Worm (Caenorhabditis elegans) whole organism, L1 larva: Measurements from ENCODE around the gene F26A1.3.
A peak's percentile ranks its signal among the peaks of the same experiment; 100 is the strongest.

Experiments used
- aly-2 ChIP-seq: fragments of 150-350 bp; optimal IDR thresholded peaks from 2 replicates; lab custom pipeline; 2014; ENCODE audit warnings: missing biosample characterization, missing genetic modification characterization
- ama-1 ChIP-seq: fragments of 150-350 bp; optimal IDR thresholded peaks from 2 replicates; lab custom pipeline; 2014
- blmp-1 ChIP-seq: fragments of 150-350 bp; optimal IDR thresholded peaks from 2 replicates; lab custom pipeline; 2014; ENCODE audit warnings: missing biosample characterization, missing genetic modification characterization
- ceh-8 ChIP-seq: fragments of 200-800 bp; sonication (Bioruptor generic); optimal IDR thresholded peaks from 2 replicates; lab custom pipeline; 2018; ENCODE audit warnings: mild to moderate bottlenecking, missing genetic modification characterization, moderate library complexity, missing compliant biosample characterization
- dsc-1 ChIP-seq: sonication (generic microtip); optimal IDR thresholded peaks from 2 replicates; lab custom pipeline; 2016; ENCODE audit warnings: mild to moderate bottlenecking, missing genetic modification characterization, missing compliant biosample characterization
- efl-1 ChIP-seq, 4 experiments: fragments of 150-350 bp; optimal IDR thresholded peaks in 3 of 4; peaks in 1 of 4; 1 replicate in 1 of 4; 2 replicates in 3 of 4; lab custom pipeline; 2014; ENCODE audit warnings: missing biosample characterization in 2 of 4, missing genetic modification characterization in 2 of 4, missing genetic modification reagents in 2 of 4
- elt-2 ChIP-seq: sonication (generic microtip); optimal IDR thresholded peaks from 2 replicates; lab custom pipeline; 2016; ENCODE audit warnings: missing genetic modification characterization, mild to moderate bottlenecking, inconsistent platforms, missing compliant biosample characterization, missing genetic modification reagents
- elt-3 ChIP-seq, 6 experiments: fragments of 150-350 bp in 1 of 6; sonication (generic microtip); optimal IDR thresholded peaks; 2 replicates each; lab custom pipeline; 2017 to 2018; ENCODE audit warnings: missing biosample characterization in 6 of 6, missing genetic modification characterization in 6 of 6, inconsistent platforms in 1 of 6
- ets-5 ChIP-seq: fragments of 200-800 bp; sonication (Bioruptor generic); IDR thresholded peaks from 2 replicates; pipeline ENCODE4 v1.3.6; 2022; ENCODE audit warnings: missing genetic modification characterization, missing compliant biosample characterization
- fkh-4 ChIP-seq: sonication (generic microtip); optimal IDR thresholded peaks from 2 replicates; lab custom pipeline; 2016; ENCODE audit warnings: missing compliant biosample characterization, missing genetic modification characterization, borderline replicate concordance
- fkh-8 ChIP-seq: sonication (generic microtip); optimal IDR thresholded peaks from 2 replicates; lab custom pipeline; 2016; ENCODE audit warnings: mild to moderate bottlenecking, missing genetic modification characterization, missing compliant biosample characterization
- fos-1 ChIP-seq: fragments of 150-350 bp; optimal IDR thresholded peaks from 2 replicates; lab custom pipeline; 2014; ENCODE audit warnings: missing biosample characterization, missing genetic modification characterization
- grh-1 ChIP-seq: fragments of 200-800 bp; sonication (Bioruptor generic); IDR thresholded peaks from 2 replicates; pipeline ENCODE4 v1.3.6; 2022; ENCODE audit warnings: missing genetic modification reagents, missing genetic modification characterization, missing compliant biosample characterization
- hlh-4 ChIP-seq: sonication (generic microtip); optimal IDR thresholded peaks from 2 replicates; lab custom pipeline; 2016; ENCODE audit warnings: mild to moderate bottlenecking, missing genetic modification characterization, missing compliant biosample characterization
- hpl-2 ChIP-seq: fragments of 150-350 bp; optimal IDR thresholded peaks from 2 replicates; lab custom pipeline; 2014; ENCODE audit warnings: missing biosample characterization, missing genetic modification reagents, missing genetic modification characterization
- isw-1 ChIP-seq: fragments of 200-800 bp; sonication (Bioruptor generic); IDR thresholded peaks from 2 replicates; pipeline ENCODE4 v1.3.6; 2022; ENCODE audit warnings: missing genetic modification characterization, missing compliant biosample characterization
- jun-1 ChIP-seq: fragments of 150-350 bp; optimal IDR thresholded peaks from 2 replicates; lab custom pipeline; 2014; ENCODE audit warnings: missing biosample characterization, missing genetic modification reagents, missing genetic modification characterization
- lin-14 ChIP-seq: fragments of 200-800 bp; sonication (Bioruptor generic); optimal IDR thresholded peaks from 2 replicates; lab custom pipeline; 2018; ENCODE audit warnings: mild to moderate bottlenecking, missing genetic modification characterization, moderate library complexity, missing compliant biosample characterization
- lin-15B ChIP-seq: fragments of 150-350 bp; sonication (generic microtip); optimal IDR thresholded peaks from 3 replicates; lab custom pipeline; 2014; ENCODE audit warnings: missing biosample characterization, missing genetic modification characterization
- lin-35 ChIP-seq, 2 experiments: fragments of 150-350 bp; optimal IDR thresholded peaks; 2 replicates each; lab custom pipeline; 2014; ENCODE audit warnings: missing biosample characterization in 2 of 2, missing genetic modification characterization in 2 of 2, missing genetic modification reagents in 2 of 2
- lir-3 ChIP-seq: sonication (generic microtip); optimal IDR thresholded peaks from 2 replicates; lab custom pipeline; 2016; ENCODE audit warnings: mild to moderate bottlenecking, missing genetic modification characterization, moderate library complexity, missing compliant biosample characterization; ENCODE audit not compliant: poor library complexity
- lsy-2 ChIP-seq, 2 experiments: fragments of 150-350 bp; optimal IDR thresholded peaks; 2 replicates each; lab custom pipeline; 2014; ENCODE audit warnings: missing biosample characterization in 2 of 2, missing genetic modification characterization in 2 of 2
- mab-9 ChIP-seq: fragments of 200-800 bp; sonication (Bioruptor generic); IDR thresholded peaks from 2 replicates; pipeline ENCODE4 v1.3.6; 2022; ENCODE audit warnings: missing genetic modification reagents, missing genetic modification characterization, missing compliant biosample characterization
- mdl-1 ChIP-seq, 2 experiments: fragments of 150-350 bp; optimal IDR thresholded peaks; 2 replicates each; lab custom pipeline; 2014 to 2017; ENCODE audit warnings: missing biosample characterization in 2 of 2, missing genetic modification characterization in 2 of 2, inconsistent platforms in 1 of 2
- mef-2 ChIP-seq: fragments of 150-350 bp; optimal IDR thresholded peaks from 2 replicates; lab custom pipeline; 2014; ENCODE audit warnings: missing biosample characterization, missing genetic modification characterization
- nhr-20 ChIP-seq: sonication (generic microtip); optimal IDR thresholded peaks from 2 replicates; lab custom pipeline; 2016; ENCODE audit warnings: mild to moderate bottlenecking, missing genetic modification characterization, missing compliant biosample characterization
- nhr-237 ChIP-seq: fragments of 150-350 bp; optimal IDR thresholded peaks from 2 replicates; lab custom pipeline; 2014; ENCODE audit warnings: missing biosample characterization, missing genetic modification characterization
- nhr-47 ChIP-seq: sonication (generic microtip); optimal IDR thresholded peaks from 2 replicates; lab custom pipeline; 2016; ENCODE audit warnings: mild to moderate bottlenecking, missing genetic modification characterization, moderate library complexity, missing compliant biosample characterization
- nhr-76 ChIP-seq: sonication (generic microtip); optimal IDR thresholded peaks from 2 replicates; lab custom pipeline; 2017; ENCODE audit warnings: missing biosample characterization, missing genetic modification characterization
- pqm-1 ChIP-seq: sonication (generic microtip); optimal IDR thresholded peaks from 3 replicates; lab custom pipeline; 2017; ENCODE audit warnings: missing biosample characterization, missing genetic modification characterization
- skn-1 ChIP-seq: fragments of 150-350 bp; optimal IDR thresholded peaks from 2 replicates; lab custom pipeline; 2014; ENCODE audit warnings: missing biosample characterization, missing genetic modification characterization
- snu-23 ChIP-seq: sonication (generic microtip); optimal IDR thresholded peaks from 2 replicates; lab custom pipeline; 2016; ENCODE audit warnings: missing genetic modification characterization, missing compliant biosample characterization
- sptf-1 ChIP-seq: fragments of 150-350 bp; optimal IDR thresholded peaks from 2 replicates; lab custom pipeline; 2014; ENCODE audit warnings: missing biosample characterization, missing genetic modification characterization
- swsn-7 ChIP-seq: sonication (generic microtip); optimal IDR thresholded peaks from 2 replicates; lab custom pipeline; 2016; ENCODE audit warnings: missing genetic modification characterization, missing compliant biosample characterization
- tbx-2 ChIP-seq: sonication (generic microtip); optimal IDR thresholded peaks from 2 replicates; lab custom pipeline; 2016; ENCODE audit warnings: missing genetic modification characterization, missing compliant biosample characterization
- xbp-1 ChIP-seq: sonication (generic microtip); optimal IDR thresholded peaks from 2 replicates; lab custom pipeline; 2016; ENCODE audit warnings: missing genetic modification characterization, missing compliant biosample characterization

Gene F26A1.3

DNA sequence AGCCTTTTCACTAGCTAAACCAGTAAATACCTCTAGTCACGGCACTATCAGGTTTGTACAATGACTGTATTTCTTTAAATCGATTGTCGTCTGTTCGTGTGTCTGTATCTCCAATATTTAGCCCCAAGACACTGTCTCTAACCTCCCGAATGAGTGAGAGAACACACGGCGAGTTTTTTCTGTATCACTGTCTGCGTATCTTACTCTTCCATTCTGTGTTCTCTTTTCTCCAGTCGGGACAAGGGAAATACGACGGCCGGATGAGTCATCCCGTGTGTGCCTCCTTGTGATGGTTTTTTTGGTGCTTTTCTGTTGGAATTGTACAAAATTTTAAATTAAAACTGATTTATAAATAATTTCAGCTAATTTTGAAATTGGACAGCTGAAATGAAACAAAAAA is 30.7 kb upstream of the F26A1.3 start (continued):
- peak; percentile 56 for TF ChIP-seq tbx-2 (tag; lab: Kevin White, UChicago)
- TF ChIP-seq elt-3 (tag; optimal IDR thresholded peaks at IDR 0.05; lab: Kevin White, UChicago): peak in 3 of 6 experiments; percentile 3 to 78 (median 38)
- no peak for TF ChIP-seq mef-2
- TF ChIP-seq xbp-1: peak; percentile 46
- TF ChIP-seq lsy-2 (tag; optimal IDR thresholded peaks at IDR 0.05; lab: Kevin White, UChicago): peak; percentile 45 to 80
- no peak for TF ChIP-seq ama-1 (lab: Kevin White, UChicago)
- peak; percentile 93 for TF ChIP-seq lin-14 (GFP tag; lab: Kevin White, UChicago)
- peak; percentile 8 for TF ChIP-seq aly-2 (tag; lab: Kevin White, UChicago)
- no peak for TF ChIP-seq sptf-1
- peak; percentile 53 to 79 for TF ChIP-seq lin-35 (GFP tag; optimal IDR thresholded peaks at IDR 0.05; lab: Kevin White, UChicago)
- peak; percentile 99 for TF ChIP-seq fos-1 (tag; lab: Kevin White, UChicago)
- peak; percentile 22 for TF ChIP-seq lir-3 (tag; lab: Kevin White, UChicago)
- peak; percentile 27 for TF ChIP-seq skn-1 (tag; lab: Kevin White, UChicago)
- no peak for TF ChIP-seq ceh-8 (GFP tag; lab: Kevin White, UChicago)
- TF ChIP-seq nhr-237 (tag; lab: Kevin White, UChicago): peak; percentile 5
- peak; percentile 63 for TF ChIP-seq nhr-20 (tag; lab: Kevin White, UChicago)

- peak in 1 of 6 experiments; percentile 49 for TF ChIP-seq elt-3 (tag; optimal IDR thresholded peaks at IDR 0.05; lab: Kevin White, UChicago)
- TF ChIP-seq lin-15B (tag; lab: Kevin White, UChicago): no peak
- TF ChIP-seq blmp-1: no peak
- TF ChIP-seq dsc-1: no peak
- TF ChIP-seq efl-1 (optimal IDR thresholded peaks at IDR 0.05; lab: Kevin White, UChicago): no peak
- TF ChIP-seq efl-1 (GFP tag; optimal IDR thresholded peaks at IDR 0.05 in 1 of 2; lab: Kevin White, UChicago): peak in 1 of 2 experiments; percentile 58
These were observed 30.2 kb upstream of the F26A1.3 start, which contains the start of gene tag-325 for ce11 chrIII:4796536-4796935. Gene tag-325 (plus strand): TSS chrIII:4796836.

DNA sequence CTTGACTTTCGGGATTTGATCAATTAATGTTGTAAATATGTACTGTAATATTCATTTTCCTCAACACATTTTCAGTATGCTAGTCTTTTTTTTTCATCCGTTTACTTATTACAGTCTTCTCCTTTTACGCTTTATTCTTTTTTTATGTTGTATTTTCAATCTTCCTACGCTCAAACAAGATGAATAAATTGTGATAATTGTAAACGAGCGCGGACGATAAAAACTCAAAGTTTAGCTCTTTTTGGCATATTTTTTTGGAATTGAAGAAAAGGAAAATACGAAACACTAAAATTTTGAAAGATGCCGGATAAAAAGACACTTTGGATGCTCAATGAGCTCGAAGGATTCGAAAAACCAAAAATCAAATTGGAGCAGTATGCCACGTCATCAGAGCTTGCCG is 24.0 kb upstream of the F26A1.3 start, which contains the start of gene metl-5:
TSS of gene metl-5 (plus strand) at position 301 of the 400 bp plus-strand sequence.
- no peak for TF ChIP-seq grh-1 (GFP tag; lab: Robert Waterston, UW)
- no peak for TF ChIP-seq pqm-1 (tag; lab: Kevin White, UChicago)
- TF ChIP-seq mdl-1 (tag; optimal IDR thresholded peaks at IDR 0.05; lab: Kevin White, UChicago): no peak
- TF ChIP-seq lin-14 (GFP tag; lab: Kevin White, UChicago): no peak
- TF ChIP-seq ets-5: no peak
- no peak for TF ChIP-seq fkh-8 (tag; lab: Kevin White, UChicago)
- no peak for TF ChIP-seq mab-9 (GFP tag; lab: Robert Waterston, UW)
- TF ChIP-seq ama-1 (lab: Kevin White, UChicago): no peak
- no peak for TF ChIP-seq nhr-76 (tag; lab: Kevin White, UChicago)
- no peak for TF ChIP-seq elt-3 (tag; optimal IDR thresholded peaks at IDR 0.05; lab: Kevin White, UChicago)
- TF ChIP-seq nhr-47 (tag; lab: Kevin White, UChicago): no peak
- TF ChIP-seq snu-23: no peak
- no peak for TF ChIP-seq hpl-2

DNA sequence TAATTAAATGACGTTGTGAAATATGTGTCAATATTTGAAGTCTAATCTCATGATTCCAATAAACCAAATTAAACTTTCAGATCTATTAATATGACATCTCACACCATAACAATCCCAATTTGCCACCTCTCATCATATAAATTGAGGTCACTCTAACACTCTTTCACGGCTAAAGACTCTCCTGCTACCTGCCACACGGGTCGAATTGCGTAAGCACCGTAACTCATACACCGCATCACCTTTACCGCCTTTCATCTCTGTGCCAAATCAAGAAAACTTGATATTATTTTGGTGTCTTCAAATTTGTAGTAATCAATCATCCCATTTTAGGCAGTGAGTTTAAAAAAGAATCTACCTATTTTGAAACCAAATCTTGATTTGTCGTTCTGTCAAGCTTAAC is 20.4 kb upstream of the F26A1.3 start:
- TF ChIP-seq jun-1 (tag; lab: Kevin White, UChicago): no peak
- TF ChIP-seq hlh-4 (tag; lab: Kevin White, UChicago): no peak
- no peak for TF ChIP-seq elt-2 (tag; lab: Kevin White, UChicago)
- no peak for TF ChIP-seq swsn-7 (tag; lab: Kevin White, UChicago)
- TF ChIP-seq fkh-4 (tag; lab: Kevin White, UChicago): no peak
- no peak for TF ChIP-seq isw-1
